Fruit fly (Drosophila melanogaster) S2 (cell line): Measurements from ENCODE around the gene CG31904.
"Not testable (repeated sequence)": the region's sequence is repeated elsewhere in the genome, so short reads cannot be mapped to it uniquely, and the experiment has no call there.

ENCODE experiments used
- CG8478 ChIP-seq: fragments of >200 bp; optimal IDR thresholded peaks from 2 replicates; lab custom pipeline; 2018
- CTCF ChIP-seq, 2 experiments: fragments of >200 bp; optimal IDR thresholded peaks; 2 replicates each; lab custom pipeline; 2018

The CG31904 gene

DNA sequence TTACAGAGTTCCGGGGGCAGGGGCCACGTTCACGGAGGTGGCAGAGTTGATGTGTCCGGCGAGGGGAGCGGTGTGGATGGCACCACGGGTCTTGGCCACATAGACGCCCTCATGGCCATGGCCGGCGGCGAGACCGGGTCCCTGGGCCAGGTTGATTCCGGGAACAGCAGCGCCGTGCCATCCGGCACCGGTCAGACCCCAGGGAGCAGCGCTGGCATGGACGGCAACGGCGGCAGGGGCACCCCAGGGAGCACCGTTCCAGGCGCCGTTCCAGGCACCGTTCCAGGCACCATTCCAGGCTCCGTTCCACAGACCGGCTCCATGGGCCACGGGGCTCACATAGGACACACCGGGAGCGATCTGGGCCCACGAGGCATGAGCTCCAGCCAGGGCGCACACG lies 5.6 kb upstream of the CG31904 start:
- no peak for TF ChIP-seq CTCF (optimal IDR thresholded peaks at IDR 0.05; lab: Kevin White, UChicago)
- TF ChIP-seq CG8478 (lab: Kevin White, UChicago), result no peak

DNA sequence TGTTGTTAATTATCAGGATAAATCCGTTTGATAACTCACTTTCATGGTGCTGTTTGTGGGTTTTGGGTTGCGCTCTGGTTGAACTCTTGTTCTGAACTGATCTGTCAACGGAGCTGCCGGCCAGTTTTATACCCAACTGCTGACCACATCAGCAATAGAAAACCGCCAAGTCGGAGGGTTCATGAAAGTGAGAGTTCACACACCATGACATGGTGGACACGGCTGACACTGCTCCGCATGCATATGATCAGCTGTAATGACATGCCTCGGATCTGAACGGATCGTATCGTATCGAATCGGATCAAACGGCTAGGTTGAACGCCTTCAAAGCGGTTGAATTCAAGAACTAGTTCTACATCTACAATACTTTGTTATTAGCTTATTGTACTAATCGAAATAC lies 2.8 kb upstream of the CG31904 start, which contains the start of gene Acp1:
Gene Acp1 (minus strand): TSS at position 101 of the 400 bp plus-strand sequence.
- TF ChIP-seq CTCF (optimal IDR thresholded peaks at IDR 0.05; lab: Kevin White, UChicago), result no peak
- no peak for TF ChIP-seq CG8478 (lab: Kevin White, UChicago)

DNA sequence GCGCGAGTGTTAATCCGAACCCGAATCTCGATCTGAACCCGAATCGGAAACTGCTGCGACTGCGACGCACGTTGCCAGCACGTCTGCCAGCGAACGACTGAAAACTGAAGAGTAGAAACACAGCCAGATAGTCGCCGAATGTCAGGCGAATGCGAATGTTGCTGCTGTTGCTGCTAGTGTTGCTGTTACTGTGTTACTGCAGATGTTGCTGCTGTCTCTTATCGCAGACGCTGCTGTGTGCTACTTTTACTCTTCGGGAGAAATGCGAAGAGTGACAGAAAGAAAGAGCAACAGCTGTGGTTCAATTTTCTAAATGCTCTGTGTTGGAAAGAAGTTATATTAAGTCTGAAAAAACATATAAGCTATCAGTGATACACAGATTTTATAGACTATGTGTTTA lies 6.0 kb downstream of the CG31904 start, which contains the start of gene CG13796:
Gene CG13796 (minus strand): TSS at position 101 of the 400 bp plus-strand sequence.
- not testable (repeated sequence) for TF ChIP-seq CG8478 (lab: Kevin White, UChicago); CTCF (optimal IDR thresholded peaks at IDR 0.05; lab: Kevin White, UChicago)

DNA sequence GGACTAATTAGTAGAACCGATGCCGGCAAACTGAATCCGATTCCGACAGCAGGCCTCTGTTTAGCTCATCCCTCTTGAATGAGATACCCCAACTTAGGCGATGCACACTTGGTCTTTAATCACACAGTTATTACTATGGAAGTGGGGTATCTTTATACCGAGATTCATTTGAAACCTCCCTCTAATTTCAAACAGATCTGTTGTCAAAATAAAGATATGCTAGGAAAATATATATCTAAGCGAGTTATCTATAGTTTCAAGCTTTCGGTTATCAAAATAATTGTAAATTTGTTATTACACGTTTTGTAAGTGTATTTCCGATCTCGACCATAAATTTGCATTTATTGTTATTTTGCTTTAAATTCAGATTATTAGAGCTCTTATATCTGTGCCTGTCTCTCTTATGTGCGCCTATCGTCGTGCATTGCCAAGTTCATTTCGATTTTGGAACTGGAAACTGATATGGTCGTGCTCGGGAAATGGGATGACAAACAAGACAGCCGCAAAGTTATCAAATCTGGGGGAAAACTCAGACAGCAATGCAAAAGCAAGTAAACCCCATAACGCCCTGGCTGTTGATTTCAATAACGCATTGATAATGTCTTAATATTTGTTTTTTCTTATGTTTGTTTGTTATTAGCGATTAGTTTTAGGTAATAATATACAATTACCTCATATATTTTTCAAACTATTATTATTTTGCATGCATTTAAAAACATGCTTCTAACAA lies 12.2 kb downstream of the CG31904 start, which contains the start of gene CG13795:
Gene CG13795 (minus strand): TSS at position 31 of the 730 bp plus-strand sequence.
- no peak for TF ChIP-seq CTCF (optimal IDR thresholded peaks at IDR 0.05; lab: Kevin White, UChicago)
- TF ChIP-seq CG8478 (lab: Kevin White, UChicago), result no peak

DNA sequence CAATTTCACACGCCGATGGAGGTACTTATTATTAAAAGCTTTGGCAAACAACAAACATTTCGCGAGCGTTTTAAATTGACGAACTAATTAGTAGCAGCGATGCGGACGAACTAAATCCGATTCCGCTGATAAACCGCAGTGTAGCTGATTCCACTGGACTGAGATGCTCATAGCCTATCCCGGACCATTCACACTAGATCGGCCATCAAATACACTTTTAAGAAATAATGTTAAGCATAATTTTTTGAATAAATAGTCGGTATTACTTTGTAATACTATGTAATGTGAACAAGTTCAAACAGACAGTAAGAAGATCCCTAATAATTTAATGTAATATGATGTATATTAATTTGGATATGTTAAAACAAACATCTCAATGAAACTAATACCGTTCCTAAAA lies 15.9 kb downstream of the CG31904 start, which contains the start of gene CG13794:
Gene CG13794 (minus strand): TSS at position 101 of the 400 bp plus-strand sequence.
- TF ChIP-seq CTCF (optimal IDR thresholded peaks at IDR 0.05; lab: Kevin White, UChicago) (no peak), CG8478 (lab: Kevin White, UChicago) (no peak)

DNA sequence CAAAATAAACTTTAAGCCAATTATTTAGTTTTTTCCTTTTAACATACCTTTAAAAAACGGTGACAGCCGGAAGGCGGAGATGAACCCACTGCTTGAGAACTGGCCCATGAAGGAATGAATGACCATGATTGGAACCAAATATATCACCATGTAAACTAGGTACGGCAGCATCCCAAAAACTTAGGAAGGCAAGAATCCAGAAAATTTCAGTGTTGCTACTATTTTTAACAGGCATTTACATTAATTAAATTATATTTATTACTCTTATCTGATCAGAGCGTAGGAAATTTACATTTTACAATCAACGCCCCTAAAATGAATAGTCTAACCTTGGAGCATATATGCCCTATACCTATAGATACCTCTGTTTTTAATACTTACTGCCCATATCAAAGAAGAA lies 16.5 kb downstream of the CG31904 start:
- TF ChIP-seq CTCF (optimal IDR thresholded peaks at IDR 0.05; lab: Kevin White, UChicago) (no peak), CG8478 (lab: Kevin White, UChicago) (no peak)

DNA sequence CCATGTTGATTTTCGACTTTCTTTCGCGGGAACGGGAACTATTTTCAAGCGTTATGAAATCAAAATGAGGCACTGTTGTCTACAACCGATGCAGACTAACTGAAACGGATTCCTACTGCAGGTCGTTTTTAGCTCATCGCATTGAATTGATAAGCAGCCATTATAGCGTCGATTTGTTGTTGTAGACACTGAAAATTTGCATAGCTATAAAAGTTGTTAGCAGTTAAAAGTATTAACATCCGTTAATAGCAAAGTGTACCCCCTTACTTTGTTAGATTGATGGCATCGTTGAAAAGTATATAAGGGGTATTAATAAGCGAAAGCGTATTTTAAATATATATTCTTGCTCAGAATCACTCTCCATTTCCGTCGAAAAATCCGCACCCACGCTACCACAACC lies 19.2 kb downstream of the CG31904 start, which contains the start of gene CG13793:
Gene CG13793 (minus strand): TSS at position 101 of the 400 bp plus-strand sequence.
- TF ChIP-seq CTCF (optimal IDR thresholded peaks at IDR 0.05; lab: Kevin White, UChicago) (no peak), CG8478 (lab: Kevin White, UChicago) (no peak)

DNA sequence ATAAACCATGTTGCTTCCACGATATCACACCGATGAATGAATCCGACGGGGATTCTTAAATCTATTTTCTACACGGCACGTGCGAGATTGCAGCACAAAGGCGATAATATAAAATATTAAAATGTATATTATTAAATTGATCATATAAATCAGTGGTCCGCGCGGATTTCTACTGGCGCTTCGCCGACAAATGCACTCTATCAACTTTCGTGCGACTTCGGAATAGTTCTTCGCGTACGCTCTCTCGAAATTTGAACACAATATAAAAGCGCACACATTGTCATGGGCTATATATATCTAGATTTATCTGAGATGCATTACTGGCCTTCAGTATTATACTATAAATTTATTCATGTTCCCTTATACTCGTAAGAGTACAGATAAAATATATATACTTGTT lies 22.1 kb downstream of the CG31904 start, which contains the start of gene CG33296:
Gene CG33296 (minus strand): TSS at position 101 of the 400 bp plus-strand sequence.
- no peak for TF ChIP-seq CG8478 (lab: Kevin White, UChicago)
- TF ChIP-seq CTCF (optimal IDR thresholded peaks at IDR 0.05; lab: Kevin White, UChicago), result no peak

DNA sequence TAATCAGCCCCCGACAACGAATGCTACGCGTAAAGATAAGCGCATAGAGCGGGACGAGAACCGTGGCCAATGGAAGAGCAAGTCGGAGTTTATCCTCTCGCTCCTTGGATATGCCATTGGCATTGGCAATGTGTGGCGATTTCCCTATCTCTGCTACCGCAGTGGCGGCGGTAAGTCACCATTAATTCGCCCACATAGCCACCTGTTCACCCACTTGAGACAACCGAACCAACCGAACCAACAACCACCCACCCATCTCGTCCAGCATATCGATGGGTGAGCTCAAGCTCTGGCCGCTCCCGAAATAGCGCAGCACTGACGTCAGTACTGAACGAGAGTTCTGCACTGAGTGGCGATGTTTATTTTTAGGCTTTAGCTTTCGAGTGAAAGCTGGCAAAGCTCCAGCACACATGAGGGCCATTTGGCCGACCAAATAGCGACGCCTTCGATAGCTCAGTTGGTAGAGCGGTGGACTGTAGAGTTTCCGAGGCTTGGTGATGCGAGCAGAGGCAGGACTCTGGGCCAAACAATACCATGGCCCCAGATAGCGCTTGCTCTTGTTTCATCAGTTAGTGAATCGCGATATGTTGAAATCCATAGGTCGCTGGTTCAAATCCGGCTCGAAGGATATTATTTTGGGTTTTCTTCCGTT lies 27.4 kb downstream of the CG31904 start:
- TF ChIP-seq CTCF (optimal IDR thresholded peaks at IDR 0.05; lab: Kevin White, UChicago) (no peak), CG8478 (lab: Kevin White, UChicago) (no peak)

DNA sequence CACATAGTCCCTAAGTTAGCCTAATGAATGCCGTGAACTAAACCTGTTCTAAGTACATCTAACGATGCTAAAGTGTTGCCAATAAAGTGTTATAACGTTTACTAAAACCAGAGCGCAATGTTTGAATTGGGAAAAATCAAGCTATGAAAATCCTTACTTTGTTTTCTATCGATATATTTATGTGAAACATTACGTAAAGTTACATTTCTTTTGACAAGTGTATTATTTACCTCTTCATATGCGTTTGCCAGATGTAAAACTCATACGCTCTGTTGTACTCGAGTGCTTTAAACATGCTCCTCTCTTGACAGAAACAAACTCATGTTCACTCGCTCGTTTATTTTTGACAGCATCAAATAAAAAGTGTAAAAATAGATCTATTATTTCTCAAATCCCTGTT lies 28.0 kb downstream of the CG31904 start, which contains the start of gene Ntl:
Gene Ntl (plus strand): TSS at position 301 of the 400 bp plus-strand sequence.
- TF ChIP-seq CTCF (optimal IDR thresholded peaks at IDR 0.05; lab: Kevin White, UChicago), result no peak
- TF ChIP-seq CG8478 (lab: Kevin White, UChicago), result no peak

DNA sequence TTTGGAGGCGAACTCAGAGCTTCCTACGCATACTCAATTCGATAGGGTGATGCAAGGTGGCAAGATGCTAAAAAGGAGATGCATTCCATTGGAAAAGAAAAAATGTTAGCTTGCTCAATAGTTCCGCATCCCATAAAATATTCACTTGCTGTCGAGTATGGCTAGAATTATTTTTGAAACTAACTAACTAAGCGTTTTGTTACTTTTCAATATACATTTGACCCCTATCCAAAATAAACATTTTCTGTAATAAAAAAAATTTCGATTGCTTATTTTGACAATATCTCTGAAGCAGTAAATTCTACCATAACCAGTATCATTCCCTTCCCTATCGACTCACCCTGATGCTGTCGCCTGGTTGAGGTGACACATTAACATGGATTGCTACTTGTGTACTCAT lies 35.1 kb downstream of the CG31904 start:
- TF ChIP-seq CG8478 (lab: Kevin White, UChicago) (no peak), CTCF (optimal IDR thresholded peaks at IDR 0.05; lab: Kevin White, UChicago) (no peak)

DNA sequence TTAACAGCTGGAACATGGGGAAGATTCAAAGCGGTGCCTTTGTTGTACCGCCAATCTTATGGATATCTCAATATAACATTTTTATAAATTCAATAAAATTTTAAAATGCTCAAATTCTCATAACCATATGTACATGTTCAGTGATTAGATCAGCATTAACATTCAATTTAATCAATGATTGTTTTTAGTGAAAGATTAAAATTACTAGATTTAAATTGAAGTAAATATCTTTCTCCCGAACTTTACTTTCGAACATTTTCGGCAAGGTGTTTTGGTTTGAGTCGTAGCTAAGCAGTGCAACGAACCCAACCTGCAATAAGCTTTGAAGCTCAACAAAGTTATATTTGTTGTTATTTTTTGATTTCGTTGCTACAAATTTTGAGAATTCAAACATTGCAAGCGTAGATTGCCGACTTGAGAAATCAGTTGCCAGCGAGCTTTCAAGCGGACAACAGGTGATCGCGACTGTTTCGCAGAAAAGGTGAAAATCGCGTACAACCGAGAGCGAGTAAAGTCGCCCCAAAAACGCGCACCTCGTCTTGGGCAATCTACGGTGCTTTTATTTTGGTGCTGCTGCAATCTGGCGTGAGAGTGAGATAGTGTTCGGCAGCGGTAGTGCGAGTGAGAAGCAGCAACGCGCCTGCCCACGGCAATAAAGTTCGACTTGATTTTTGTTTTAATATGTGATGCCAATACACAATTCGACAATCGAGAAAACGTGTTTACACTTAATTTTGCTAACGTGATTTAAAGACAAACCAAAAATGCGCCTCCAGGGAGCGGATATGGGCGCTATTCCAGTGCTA lies 36.0 kb downstream of the CG31904 start, which contains the start of gene Tep3:
Gene Tep3 (plus strand): TSS at position 423 of the 806 bp plus-strand sequence.
- no peak for TF ChIP-seq CG8478 (lab: Kevin White, UChicago)
- no peak for TF ChIP-seq CTCF (optimal IDR thresholded peaks at IDR 0.05; lab: Kevin White, UChicago)

DNA sequence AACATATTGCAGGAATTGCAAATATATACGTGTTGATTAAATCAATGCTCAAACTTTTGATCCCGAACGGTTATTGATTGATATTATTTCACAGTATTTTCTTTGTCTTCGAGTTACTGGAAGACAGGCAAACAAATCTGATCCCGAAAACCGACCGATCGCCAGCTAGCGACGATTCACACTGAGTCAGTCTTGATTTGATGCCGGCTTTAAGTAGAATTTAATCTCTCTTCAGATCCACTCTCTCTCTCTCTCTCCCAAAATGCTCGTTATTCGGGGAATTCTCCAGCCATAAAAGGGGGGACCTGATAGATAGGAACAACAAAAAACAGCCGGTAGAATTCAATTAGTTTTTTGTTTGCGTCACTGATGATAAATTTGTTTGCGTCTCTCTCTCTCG lies 37.2 kb downstream of the CG31904 start, which contains the start of gene Tep2:
Gene Tep2 (minus strand): TSS at position 185 of the 400 bp plus-strand sequence.
- TF ChIP-seq CTCF (optimal IDR thresholded peaks at IDR 0.05; lab: Kevin White, UChicago), result no peak
- no peak for TF ChIP-seq CG8478 (lab: Kevin White, UChicago)

DNA sequence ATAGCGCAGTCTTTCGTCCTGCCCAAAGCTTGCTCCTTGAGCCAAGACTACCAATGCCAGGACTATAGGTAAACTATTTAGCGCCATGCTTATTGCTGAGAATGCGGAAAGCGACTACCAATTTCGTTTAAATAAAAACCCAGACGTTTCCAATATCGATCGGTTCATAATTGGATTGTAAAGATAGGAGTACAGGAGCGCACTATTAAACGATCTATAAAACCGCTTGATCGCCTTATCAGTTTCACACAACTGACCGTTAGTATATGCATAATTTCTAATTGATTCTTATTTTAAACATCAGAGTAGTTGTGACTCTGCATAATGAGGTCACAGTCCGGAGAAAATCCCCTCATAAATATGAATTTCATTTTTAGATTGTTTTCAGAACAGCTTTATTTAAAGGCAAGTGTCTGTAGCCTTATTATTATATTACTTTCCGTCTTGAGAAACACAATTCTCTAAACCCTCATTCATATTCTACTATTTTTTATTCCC lies 46.0 kb downstream of the CG31904 start, which contains the start of the genes CG7025 and CG43235:
Gene CG7025 (minus strand): TSS at position 101 of the 498 bp plus-strand sequence.
Gene CG43235 (plus strand): TSS at position 448 of the 498 bp plus-strand sequence.
- TF ChIP-seq CTCF (optimal IDR thresholded peaks at IDR 0.05; lab: Kevin White, UChicago), result no peak
- TF ChIP-seq CG8478 (lab: Kevin White, UChicago), result no peak
